Fruit fly (Drosophila melanogaster) whole organism, adult: ENCODE data around the gene CG9689.

ENCODE experiments used
- CG11617 ChIP-seq: fragments of 200-800 bp; sonication (Bioruptor generic); optimal IDR thresholded peaks from 2 replicates; lab custom pipeline; 2017; ENCODE audit warnings: mild to moderate bottlenecking, missing biosample characterization, missing genetic modification reagents, missing genetic modification characterization
- CG12768 ChIP-seq: fragments of 200-800 bp; sonication (Bioruptor generic); optimal IDR thresholded peaks from 2 replicates; lab custom pipeline; 2017; ENCODE audit warnings: missing biosample characterization, missing genetic modification characterization, mild to moderate bottlenecking, moderate library complexity, missing genetic modification reagents
- CG14711 ChIP-seq: fragments of 200-800 bp; sonication (Bioruptor generic); optimal IDR thresholded peaks from 2 replicates; lab custom pipeline; 2018; ENCODE audit warnings: missing biosample characterization, mild to moderate bottlenecking, missing genetic modification characterization, moderate library complexity
- CG1620 ChIP-seq: fragments of 200-800 bp; sonication (Bioruptor generic); optimal IDR thresholded peaks from 2 replicates; lab custom pipeline; 2016; ENCODE audit warnings: missing biosample characterization, missing genetic modification characterization
- CG33017 ChIP-seq: fragments of 200-800 bp; sonication (Bioruptor generic); optimal IDR thresholded peaks from 2 replicates; lab custom pipeline; 2018; ENCODE audit warnings: missing biosample characterization, mild to moderate bottlenecking, missing genetic modification characterization, moderate library complexity
- CG5204 ChIP-seq: fragments of 200-800 bp; sonication (Bioruptor generic); optimal IDR thresholded peaks from 2 replicates; lab custom pipeline; 2016; ENCODE audit warnings: missing biosample characterization, missing genetic modification characterization
- CG7045 ChIP-seq: fragments of 200-800 bp; sonication (Bioruptor generic); optimal IDR thresholded peaks from 2 replicates; lab custom pipeline; 2017; ENCODE audit warnings: missing biosample characterization, mild to moderate bottlenecking, missing genetic modification characterization
- CG7101 ChIP-seq: fragments of 200-800 bp; sonication (Bioruptor generic); optimal IDR thresholded peaks from 2 replicates; lab custom pipeline; 2018; ENCODE audit warnings: missing biosample characterization, mild to moderate bottlenecking, missing genetic modification characterization, moderate library complexity
- Clk ChIP-seq: fragments of 200-800 bp; sonication (Bioruptor generic); optimal IDR thresholded peaks from 2 replicates; lab custom pipeline; 2017; ENCODE audit warnings: missing biosample characterization, missing genetic modification characterization
- Crg-1 ChIP-seq: fragments of 200-800 bp; sonication (Bioruptor generic); optimal IDR thresholded peaks from 2 replicates; lab custom pipeline; 2016; ENCODE audit warnings: missing biosample characterization, missing genetic modification characterization
- Hr96 ChIP-seq: fragments of 200-800 bp; sonication (Bioruptor generic); optimal IDR thresholded peaks from 2 replicates; lab custom pipeline; 2016; ENCODE audit warnings: missing biosample characterization, missing genetic modification characterization
- Mnt ChIP-seq: fragments of 200-800 bp; sonication (Bioruptor generic); optimal IDR thresholded peaks from 2 replicates; lab custom pipeline; 2016; ENCODE audit warnings: missing biosample characterization, mild to moderate bottlenecking, missing genetic modification characterization
- bab1 ChIP-seq: fragments of 200-800 bp; sonication (Bioruptor generic); optimal IDR thresholded peaks from 3 replicates; lab custom pipeline; 2019; ENCODE audit warnings: missing biosample characterization, mild to moderate bottlenecking, missing genetic modification characterization, moderate library complexity
- cic ChIP-seq: fragments of 200-800 bp; sonication (Bioruptor generic); optimal IDR thresholded peaks from 2 replicates; lab custom pipeline; 2017; ENCODE audit warnings: missing biosample characterization, mild to moderate bottlenecking, missing genetic modification characterization, moderate library complexity
- cnc ChIP-seq, 2 experiments: fragments of >200 bp; optimal IDR thresholded peaks; 2 replicates each; lab custom pipeline; 2017
- kay ChIP-seq: fragments of 200-800 bp; sonication (Bioruptor generic); peaks from one replicate; lab custom pipeline; 2016; ENCODE audit warnings: missing biosample characterization, missing genetic modification characterization, borderline replicate concordance
- ovo ChIP-seq: fragments of 200-800 bp; sonication (Bioruptor generic); optimal IDR thresholded peaks from 2 replicates; lab custom pipeline; 2016; ENCODE audit warnings: missing biosample characterization, missing genetic modification characterization
- pad ChIP-seq: fragments of 200-800 bp; sonication (Bioruptor generic); optimal IDR thresholded peaks from 3 replicates; lab custom pipeline; 2017; ENCODE audit warnings: missing biosample characterization, missing genetic modification characterization, mild to moderate bottlenecking, moderate library complexity, missing genetic modification reagents
- tj ChIP-seq: fragments of 200-800 bp; sonication (Bioruptor generic); optimal IDR thresholded peaks from 3 replicates; lab custom pipeline; 2017; ENCODE audit warnings: missing biosample characterization, mild to moderate bottlenecking, missing genetic modification characterization, moderate library complexity
- toe ChIP-seq: fragments of 200-800 bp; sonication (Bioruptor generic); optimal IDR thresholded peaks from 2 replicates; lab custom pipeline; 2016; ENCODE audit warnings: missing biosample characterization, missing genetic modification characterization

CG9689 gene

DNA sequence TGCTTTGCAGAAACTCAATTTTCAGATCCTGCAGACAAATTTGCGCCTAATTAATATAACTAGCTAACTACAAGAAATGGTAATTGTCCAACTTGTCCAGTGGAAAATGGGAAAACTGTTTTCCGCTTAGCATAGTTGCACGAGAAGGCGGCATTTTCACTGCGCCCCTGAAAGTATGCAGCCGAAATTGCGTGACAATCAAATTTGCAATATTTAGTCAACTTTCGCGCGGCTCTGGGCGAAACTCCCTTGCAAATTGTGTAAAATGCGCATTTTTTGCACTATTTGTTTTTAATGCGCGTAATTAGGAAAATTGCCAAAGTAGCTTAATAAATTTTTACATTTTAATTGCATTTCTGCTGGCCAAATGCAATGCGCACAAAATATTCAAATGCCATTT is 7.9 kb downstream of the CG9689 start:
- TF ChIP-seq bab1 (GFP tag; lab: Kevin White, UChicago) (no peak), CG33017 (tag; lab: Kevin White, UChicago) (no peak), cic (no peak), ovo (GFP tag; lab: Kevin White, UChicago) (no peak), Crg-1 (GFP tag; lab: Kevin White, UChicago) (no peak)

DNA sequence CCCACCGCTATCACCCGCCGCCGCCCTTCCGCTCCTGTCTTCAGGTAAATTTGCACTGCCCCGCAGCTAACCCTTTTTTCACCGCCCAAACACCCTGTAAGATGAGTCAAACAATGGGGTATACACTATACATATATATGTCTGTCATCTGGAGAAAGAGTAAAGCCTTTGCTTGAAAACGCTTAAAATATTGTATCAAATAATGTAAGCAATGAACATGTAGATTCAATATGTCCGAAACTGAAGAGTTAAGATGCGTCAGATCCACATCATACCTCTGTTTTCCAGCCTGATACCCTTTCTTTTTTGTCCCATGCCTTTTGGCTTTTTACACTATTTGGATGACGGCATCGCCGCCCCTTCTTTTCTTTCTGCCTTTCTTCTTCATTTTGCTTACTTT is 11.1 kb downstream of the CG9689 start:
- TF ChIP-seq bab1 (GFP tag; lab: Kevin White, UChicago) = peak; percentile 36
- TF ChIP-seq ovo (GFP tag; lab: Kevin White, UChicago) = no peak
- TF ChIP-seq Hr96 (GFP tag; lab: Kevin White, UChicago) = no peak

DNA sequence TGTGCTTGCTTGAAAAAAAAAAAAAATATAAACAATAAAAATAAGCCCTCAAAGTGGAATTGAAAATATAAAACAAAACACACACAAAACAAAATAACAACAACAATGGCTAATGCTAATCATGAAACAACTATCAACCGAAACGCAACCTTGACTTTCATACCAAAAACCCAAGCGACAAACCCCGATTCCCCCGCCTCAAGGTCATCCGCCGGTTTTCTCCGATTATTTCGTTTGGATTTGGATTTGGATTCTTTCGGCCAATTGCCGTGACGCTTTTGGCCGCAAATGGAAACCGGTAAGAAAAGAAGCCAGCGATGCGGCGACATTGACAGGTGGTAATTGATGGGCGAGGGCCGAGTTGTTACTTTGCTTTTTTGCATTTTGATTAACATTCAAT is 15.8 kb downstream of the CG9689 start:
- TF ChIP-seq cic (no peak), cnc (optimal IDR thresholded peaks at IDR 0.05; lab: Kevin White, UChicago) (no peak), CG7101 (no peak), bab1 (GFP tag; lab: Kevin White, UChicago) (no peak), kay (no peak), CG14711 (tag; lab: Kevin White, UChicago) (no peak), Clk (no peak), CG33017 (tag; lab: Kevin White, UChicago) (no peak), ovo (GFP tag; lab: Kevin White, UChicago) (no peak), CG11617 (GFP tag; lab: Kevin White, UChicago) (no peak), toe (GFP tag; lab: Kevin White, UChicago) (no peak), CG5204 (no peak), Crg-1 (GFP tag; lab: Kevin White, UChicago) (no peak), pad (GFP tag; lab: Kevin White, UChicago) (no peak), Mnt (GFP tag; lab: Kevin White, UChicago) (no peak), CG7045 (GFP tag; lab: Kevin White, UChicago) (no peak), CG1620 (GFP tag; lab: Kevin White, UChicago) (no peak), CG12768 (no peak), tj (GFP tag; lab: Kevin White, UChicago) (no peak)

DNA sequence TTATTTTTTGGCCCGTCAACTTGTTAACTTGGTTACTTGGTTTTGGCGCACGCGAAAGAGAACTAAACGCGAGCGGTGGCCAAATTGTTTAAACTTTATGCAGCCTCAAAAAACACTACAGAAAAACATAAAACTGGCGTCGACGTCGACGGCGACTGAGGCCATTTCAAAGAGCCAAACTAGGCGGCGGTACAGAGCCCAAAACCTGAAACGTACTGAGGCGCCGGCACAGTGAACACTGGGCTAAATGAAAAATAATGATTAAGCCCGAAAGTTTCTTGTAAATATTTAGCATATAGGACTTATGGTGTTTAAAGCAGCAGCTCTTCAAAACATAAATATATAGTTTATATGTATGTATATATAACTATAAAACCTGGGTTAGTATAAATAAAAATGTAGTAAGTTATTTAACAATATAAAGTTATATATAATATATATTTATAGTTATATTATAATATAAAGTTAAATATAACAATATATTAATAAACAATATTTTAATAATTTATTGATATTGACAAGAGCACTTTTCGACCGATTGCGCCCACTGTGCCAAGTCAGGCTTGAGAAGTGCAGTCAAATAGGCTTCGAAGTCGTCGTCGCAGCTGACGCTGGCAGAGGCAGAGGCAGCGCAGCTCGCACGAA is 17.9 kb downstream of the CG9689 start, which contains the start of gene CG15249:
Gene CG15249, minus strand, starts transcription at position 51 of the 645 bp plus-strand sequence.
- no peak for TF ChIP-seq CG1620 (GFP tag; lab: Kevin White, UChicago)
- TF ChIP-seq cic = no peak
- TF ChIP-seq Mnt (GFP tag; lab: Kevin White, UChicago) = no peak
- TF ChIP-seq tj (GFP tag; lab: Kevin White, UChicago) = no peak
- no peak for TF ChIP-seq CG7101
- TF ChIP-seq CG12768 = no peak
- TF ChIP-seq CG7045 (GFP tag; lab: Kevin White, UChicago) = no peak
- no peak for TF ChIP-seq Clk
- TF ChIP-seq CG11617 (GFP tag; lab: Kevin White, UChicago) = no peak
- TF ChIP-seq toe (GFP tag; lab: Kevin White, UChicago) = no peak
- no peak for TF ChIP-seq Crg-1 (GFP tag; lab: Kevin White, UChicago)
- no peak for TF ChIP-seq bab1 (GFP tag; lab: Kevin White, UChicago)
- TF ChIP-seq CG33017 (tag; lab: Kevin White, UChicago) = no peak
- no peak for TF ChIP-seq ovo (GFP tag; lab: Kevin White, UChicago)
- no peak for TF ChIP-seq pad (GFP tag; lab: Kevin White, UChicago)
- TF ChIP-seq CG14711 (tag; lab: Kevin White, UChicago) = no peak
- no peak for TF ChIP-seq CG5204
- no peak for TF ChIP-seq Hr96 (GFP tag; lab: Kevin White, UChicago)
- no peak for TF ChIP-seq cnc (optimal IDR thresholded peaks at IDR 0.05; lab: Kevin White, UChicago)
- TF ChIP-seq kay = no peak

DNA sequence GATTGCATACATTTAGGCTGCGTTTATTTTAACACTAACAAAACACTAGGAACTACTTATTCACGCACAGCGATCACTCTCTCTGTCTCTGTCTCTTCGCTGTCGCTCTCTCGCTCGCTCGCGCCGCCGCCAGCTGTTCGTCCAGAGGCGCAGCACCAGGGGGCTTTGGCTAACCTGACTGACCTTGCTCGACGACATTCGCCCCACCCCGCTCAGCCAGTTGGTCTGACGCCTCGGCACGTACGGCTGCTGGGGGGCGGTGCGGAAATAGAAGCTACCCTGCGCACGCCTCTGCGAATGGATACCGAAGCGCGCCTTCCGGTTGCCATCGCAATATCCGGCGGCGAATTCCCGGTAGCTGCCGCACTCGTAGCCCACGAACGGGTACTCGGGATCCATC is 27.6 kb downstream of the CG9689 start:
- TF ChIP-seq CG33017 (tag; lab: Kevin White, UChicago) = no peak
- no peak for TF ChIP-seq CG11617 (GFP tag; lab: Kevin White, UChicago)

DNA sequence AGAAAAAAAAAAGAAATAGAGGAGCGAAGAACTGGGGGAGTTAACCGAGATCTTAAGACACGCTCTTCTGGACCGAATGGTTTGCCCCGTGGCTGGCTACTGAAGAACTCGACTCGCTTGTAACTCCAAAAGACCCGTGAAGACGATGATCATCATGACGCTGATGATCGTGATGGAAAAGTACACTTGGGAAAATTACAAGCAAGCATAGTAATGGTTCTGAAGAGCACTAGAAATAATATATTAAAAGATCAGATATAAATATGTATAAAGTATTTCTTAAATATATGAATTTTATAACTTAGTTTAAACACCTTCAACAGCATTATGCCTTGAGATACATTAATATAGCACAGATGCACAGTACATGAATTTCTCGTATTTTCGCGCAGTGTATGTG is 29.3 kb downstream of the CG9689 start, which contains the start of gene CG1986:
Gene CG1986, minus strand, starts transcription at position 101 of the 400 bp plus-strand sequence.
- TF ChIP-seq kay (no peak), CG12768 (no peak), CG33017 (tag; lab: Kevin White, UChicago) (no peak), bab1 (GFP tag; lab: Kevin White, UChicago) (no peak), CG11617 (GFP tag; lab: Kevin White, UChicago) (no peak), CG7045 (GFP tag; lab: Kevin White, UChicago) (no peak), Hr96 (GFP tag; lab: Kevin White, UChicago) (no peak), Crg-1 (GFP tag; lab: Kevin White, UChicago) (no peak)

DNA sequence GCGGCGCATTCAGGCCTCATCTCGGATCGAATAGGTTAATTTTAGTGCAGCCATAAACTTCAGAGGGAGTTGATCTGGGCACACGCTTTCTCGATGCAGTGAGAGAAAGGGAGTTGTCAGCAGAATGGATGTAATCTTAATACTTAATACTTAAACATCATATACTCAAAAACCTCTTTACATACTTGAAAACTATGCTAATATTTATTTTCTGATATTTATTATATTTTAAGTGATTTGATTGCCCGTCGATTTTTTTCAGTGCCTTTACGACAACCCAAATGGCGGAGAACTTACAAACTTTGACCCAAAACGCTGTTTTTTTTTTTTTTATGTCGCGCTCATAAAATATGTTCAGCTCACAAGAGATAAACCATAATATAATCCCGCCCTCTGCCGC is 30.0 kb downstream of the CG9689 start:
- TF ChIP-seq CG7101 (no peak), tj (GFP tag; lab: Kevin White, UChicago) (no peak), bab1 (GFP tag; lab: Kevin White, UChicago) (no peak), CG12768 (no peak), Clk (no peak), CG14711 (tag; lab: Kevin White, UChicago) (no peak), kay (no peak), CG11617 (GFP tag; lab: Kevin White, UChicago) (no peak), CG7045 (GFP tag; lab: Kevin White, UChicago) (no peak), Crg-1 (GFP tag; lab: Kevin White, UChicago) (no peak), cic (no peak), toe (GFP tag; lab: Kevin White, UChicago) (no peak), CG33017 (tag; lab: Kevin White, UChicago) (no peak), cnc (optimal IDR thresholded peaks at IDR 0.05; lab: Kevin White, UChicago) (no peak)
